Worm (Caenorhabditis elegans) whole organism, L1 larva: ENCODE measurements around the gene nimk-1.

Source experiments
- aha-1 ChIP-seq: fragments of 150-350 bp; optimal IDR thresholded peaks from 2 replicates; lab custom pipeline; 2014; ENCODE audit warnings: missing biosample characterization, missing genetic modification characterization
- blmp-1 ChIP-seq: fragments of 150-350 bp; optimal IDR thresholded peaks from 2 replicates; lab custom pipeline; 2014; ENCODE audit warnings: missing biosample characterization, missing genetic modification characterization
- ceh-82 ChIP-seq, 3 experiments: fragments of 150-350 bp in 1 of 3; sonication (generic microtip) in 2 of 3; optimal IDR thresholded peaks; 2 replicates each; lab custom pipeline; 2014 to 2017; ENCODE audit warnings: missing biosample characterization in 3 of 3, missing genetic modification characterization in 3 of 3
- ceh-88 ChIP-seq: fragments of 200-800 bp; sonication (Bioruptor generic); IDR thresholded peaks from 2 replicates; pipeline ENCODE4 v1.3.6; 2022; ENCODE audit warnings: missing genetic modification characterization, missing compliant biosample characterization
- dpl-1 ChIP-seq, 3 experiments: fragments of 150-350 bp in 2 of 3; sonication (generic microtip) in 1 of 3; optimal IDR thresholded peaks; 2 replicates each; lab custom pipeline; 2014 to 2017; ENCODE audit warnings: missing biosample characterization in 3 of 3, missing genetic modification characterization in 3 of 3, missing genetic modification reagents in 3 of 3
- dsc-1 ChIP-seq: sonication (generic microtip); optimal IDR thresholded peaks from 2 replicates; lab custom pipeline; 2016; ENCODE audit warnings: mild to moderate bottlenecking, missing genetic modification characterization, missing compliant biosample characterization
- efl-1 ChIP-seq, 4 experiments: fragments of 150-350 bp; optimal IDR thresholded peaks in 3 of 4; peaks in 1 of 4; 1 replicate in 1 of 4; 2 replicates in 3 of 4; lab custom pipeline; 2014; ENCODE audit warnings: missing biosample characterization in 2 of 4, missing genetic modification characterization in 2 of 4, missing genetic modification reagents in 2 of 4
- efl-3 ChIP-seq: fragments of 200-800 bp; sonication (Bioruptor generic); optimal IDR thresholded peaks from 2 replicates; lab custom pipeline; 2018; ENCODE audit warnings: mild to moderate bottlenecking, missing genetic modification characterization, missing compliant biosample characterization
- egl-13 ChIP-seq: sonication (generic microtip); optimal IDR thresholded peaks from 2 replicates; lab custom pipeline; 2016; ENCODE audit warnings: missing genotype, missing genetic modification reagents, missing genetic modification characterization, missing compliant biosample characterization
- elt-3 ChIP-seq, 6 experiments: fragments of 150-350 bp in 1 of 6; sonication (generic microtip); optimal IDR thresholded peaks; 2 replicates each; lab custom pipeline; 2017 to 2018; ENCODE audit warnings: missing biosample characterization in 6 of 6, missing genetic modification characterization in 6 of 6, inconsistent platforms in 1 of 6
- fkh-10 ChIP-seq: sonication (generic microtip); optimal IDR thresholded peaks from 2 replicates; lab custom pipeline; 2017; ENCODE audit warnings: missing biosample characterization, missing genetic modification reagents, missing genetic modification characterization
- fkh-8 ChIP-seq: sonication (generic microtip); optimal IDR thresholded peaks from 2 replicates; lab custom pipeline; 2016; ENCODE audit warnings: mild to moderate bottlenecking, missing genetic modification characterization, missing compliant biosample characterization
- hlh-4 ChIP-seq: sonication (generic microtip); optimal IDR thresholded peaks from 2 replicates; lab custom pipeline; 2016; ENCODE audit warnings: mild to moderate bottlenecking, missing genetic modification characterization, missing compliant biosample characterization
- hpl-2 ChIP-seq: fragments of 150-350 bp; optimal IDR thresholded peaks from 2 replicates; lab custom pipeline; 2014; ENCODE audit warnings: missing biosample characterization, missing genetic modification reagents, missing genetic modification characterization
- isw-1 ChIP-seq: fragments of 200-800 bp; sonication (Bioruptor generic); IDR thresholded peaks from 2 replicates; pipeline ENCODE4 v1.3.6; 2022; ENCODE audit warnings: missing genetic modification characterization, missing compliant biosample characterization
- jun-1 ChIP-seq: fragments of 150-350 bp; optimal IDR thresholded peaks from 2 replicates; lab custom pipeline; 2014; ENCODE audit warnings: missing biosample characterization, missing genetic modification reagents, missing genetic modification characterization
- lin-14 ChIP-seq: fragments of 200-800 bp; sonication (Bioruptor generic); optimal IDR thresholded peaks from 2 replicates; lab custom pipeline; 2018; ENCODE audit warnings: mild to moderate bottlenecking, missing genetic modification characterization, moderate library complexity, missing compliant biosample characterization
- lsy-2 ChIP-seq, 2 experiments: fragments of 150-350 bp; optimal IDR thresholded peaks; 2 replicates each; lab custom pipeline; 2014; ENCODE audit warnings: missing biosample characterization in 2 of 2, missing genetic modification characterization in 2 of 2
- mdl-1 ChIP-seq, 2 experiments: fragments of 150-350 bp; optimal IDR thresholded peaks; 2 replicates each; lab custom pipeline; 2014 to 2017; ENCODE audit warnings: missing biosample characterization in 2 of 2, missing genetic modification characterization in 2 of 2, inconsistent platforms in 1 of 2
- mep-1 ChIP-seq: fragments of 150-350 bp; optimal IDR thresholded peaks from 2 replicates; lab custom pipeline; 2014; ENCODE audit warnings: missing biosample characterization, missing genetic modification characterization
- nhr-19 ChIP-seq: fragments of 200-800 bp; sonication (Bioruptor generic); conservative IDR thresholded peaks from 2 replicates; pipeline ENCODE4 v1.3.6; 2022; ENCODE audit warnings: missing genetic modification characterization, missing compliant biosample characterization
- nhr-20 ChIP-seq: sonication (generic microtip); optimal IDR thresholded peaks from 2 replicates; lab custom pipeline; 2016; ENCODE audit warnings: mild to moderate bottlenecking, missing genetic modification characterization, missing compliant biosample characterization
- nhr-71 ChIP-seq: sonication (generic microtip); optimal IDR thresholded peaks from 2 replicates; lab custom pipeline; 2016; ENCODE audit warnings: mild to moderate bottlenecking, missing genetic modification characterization, moderate library complexity, missing compliant biosample characterization
- nhr-76 ChIP-seq: sonication (generic microtip); optimal IDR thresholded peaks from 2 replicates; lab custom pipeline; 2017; ENCODE audit warnings: missing biosample characterization, missing genetic modification characterization
- nhr-84 ChIP-seq: sonication (generic microtip); optimal IDR thresholded peaks from 2 replicates; lab custom pipeline; 2017; ENCODE audit warnings: missing biosample characterization, missing genetic modification characterization
- nhr-85 ChIP-seq: sonication (generic microtip); peaks from one replicate; lab custom pipeline; 2016; ENCODE audit warnings: missing genetic modification characterization, inconsistent platforms, missing compliant biosample characterization
- rnt-1 ChIP-seq: sonication (generic microtip); optimal IDR thresholded peaks from 2 replicates; lab custom pipeline; 2016; ENCODE audit warnings: mild to moderate bottlenecking, missing genetic modification characterization, moderate library complexity, missing compliant biosample characterization
- snu-23 ChIP-seq: sonication (generic microtip); optimal IDR thresholded peaks from 2 replicates; lab custom pipeline; 2016; ENCODE audit warnings: missing genetic modification characterization, missing compliant biosample characterization
- sup-37 ChIP-seq: fragments of 200-800 bp; sonication (Bioruptor generic); optimal IDR thresholded peaks from 2 replicates; lab custom pipeline; 2018; ENCODE audit warnings: mild to moderate bottlenecking, missing genetic modification characterization, missing compliant biosample characterization
- unc-130 ChIP-seq: fragments of 150-350 bp; optimal IDR thresholded peaks from 2 replicates; lab custom pipeline; 2017; ENCODE audit warnings: missing biosample characterization, missing genetic modification characterization, inconsistent platforms
- unc-30 ChIP-seq: sonication (generic microtip); optimal IDR thresholded peaks from 2 replicates; lab custom pipeline; 2017; ENCODE audit warnings: missing biosample characterization, missing genetic modification characterization
- unc-98 ChIP-seq: fragments of 200-800 bp; sonication (Bioruptor generic); IDR thresholded peaks from 2 replicates; pipeline ENCODE4 v1.3.6; 2022; ENCODE audit warnings: missing genetic modification characterization, missing compliant biosample characterization
- zag-1 ChIP-seq: fragments of 150-350 bp; optimal IDR thresholded peaks from 2 replicates; lab custom pipeline; 2014; ENCODE audit warnings: missing biosample characterization, missing genetic modification characterization
- ztf-11 ChIP-seq, 2 experiments: sonication (generic microtip); optimal IDR thresholded peaks; 2 replicates each; lab custom pipeline; 2016 to 2017; ENCODE audit warnings: missing genetic modification characterization in 2 of 2, missing biosample characterization in 1 of 2, missing compliant biosample characterization in 1 of 2
- ztf-4 ChIP-seq: fragments of 150-350 bp; optimal IDR thresholded peaks from 2 replicates; lab custom pipeline; 2014; ENCODE audit warnings: missing biosample characterization, missing genetic modification characterization

nimk-1 gene

DNA sequence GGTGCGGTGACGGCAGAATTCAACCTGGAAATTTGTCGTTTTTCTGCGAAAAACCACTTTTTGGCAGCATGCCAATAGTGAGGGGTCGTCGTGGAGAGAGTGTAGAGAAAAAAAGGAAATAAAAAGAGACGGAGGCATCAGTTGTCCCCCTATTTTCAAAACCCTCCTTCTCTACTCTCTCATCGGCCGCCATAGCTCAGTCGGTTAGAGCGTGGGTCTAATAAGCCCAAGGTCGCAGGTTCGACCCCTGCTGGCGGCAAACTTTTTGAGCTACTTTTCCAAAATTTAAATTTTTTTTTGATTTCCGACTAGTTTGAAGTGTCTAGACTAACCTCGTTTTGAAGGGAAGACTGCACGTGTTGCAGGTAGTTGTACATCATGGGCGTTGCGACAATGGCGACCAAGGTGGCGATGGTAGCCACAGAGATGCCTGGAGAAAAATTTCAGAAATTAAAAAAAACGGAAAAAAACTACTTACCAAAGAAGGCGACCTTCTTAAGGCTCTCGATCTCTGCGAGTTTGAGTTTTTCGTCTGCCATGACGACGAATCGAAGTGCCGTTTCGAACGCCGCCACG is 40.9 kb upstream of the nimk-1 start, which contains the start of gene col-85 (continued):
- peak; percentile 56 for TF ChIP-seq mep-1 (tag; lab: Kevin White, UChicago)
- TF ChIP-seq ztf-11 (tag; optimal IDR thresholded peaks at IDR 0.05; lab: Kevin White, UChicago) = peak in 1 of 2 experiments; percentile 16
- TF ChIP-seq dsc-1 (tag; lab: Kevin White, UChicago) = peak; percentile 75
- peak; percentile 78 for TF ChIP-seq nhr-71 (tag; lab: Kevin White, UChicago)
- TF ChIP-seq nhr-76 (tag; lab: Kevin White, UChicago) = no peak
- no peak for TF ChIP-seq efl-3 (GFP tag; lab: Kevin White, UChicago)
- TF ChIP-seq ceh-88 = no peak
- TF ChIP-seq unc-98 (GFP tag; lab: Robert Waterston, UW) = peak; percentile 60; the same call in 1 of the 2 replicates
- TF ChIP-seq lsy-2 (tag; optimal IDR thresholded peaks at IDR 0.05; lab: Kevin White, UChicago) = peak; percentile 57 to 68
- TF ChIP-seq nhr-20 (tag; lab: Kevin White, UChicago) = peak; percentile 70
- TF ChIP-seq hpl-2 (GFP tag; lab: Kevin White, UChicago) = peak; percentile 5
- TF ChIP-seq sup-37 (GFP tag; lab: Kevin White, UChicago) = no peak
- peak; percentile 65 to 71 for TF ChIP-seq efl-1 (optimal IDR thresholded peaks at IDR 0.05; lab: Kevin White, UChicago)
- TF ChIP-seq efl-1 (GFP tag; optimal IDR thresholded peaks at IDR 0.05 in 1 of 2; lab: Kevin White, UChicago) = peak; percentile 66 to 97
- TF ChIP-seq aha-1 (tag; lab: Kevin White, UChicago) = no peak
- peak; percentile 72 for TF ChIP-seq nhr-85
- peak in 1 of 2 experiments; percentile 47 for TF ChIP-seq mdl-1 (tag; optimal IDR thresholded peaks at IDR 0.05; lab: Kevin White, UChicago)
- TF ChIP-seq fkh-8 (tag; lab: Kevin White, UChicago) = peak; percentile 83
- no peak for TF ChIP-seq egl-13
- TF ChIP-seq isw-1 = peak; percentile 36; the same call in 1 of the 2 replicates
- peak; percentile 27 to 79 (median 55) for TF ChIP-seq ceh-82 (tag; optimal IDR thresholded peaks at IDR 0.05; lab: Kevin White, UChicago)

ce11 chrII:12496981-12497380 is 38.6 kb upstream of the nimk-1 start, which contains the start of gene T21B4.3:
Gene T21B4.3 (minus strand): TSS chrII:12497081.
- TF ChIP-seq sup-37 (GFP tag; lab: Kevin White, UChicago) (no peak), nhr-84 (no peak), nhr-19 (no peak), unc-30 (tag; lab: Kevin White, UChicago) (no peak), hlh-4 (tag; lab: Kevin White, UChicago) (no peak), zag-1 (tag; lab: Kevin White, UChicago) (no peak), ztf-4 (no peak), unc-130 (tag; lab: Kevin White, UChicago) (no peak), rnt-1 (tag; lab: Kevin White, UChicago) (no peak), lsy-2 (tag; optimal IDR thresholded peaks at IDR 0.05; lab: Kevin White, UChicago) (no peak), dsc-1 (tag; lab: Kevin White, UChicago) (no peak), nhr-76 (tag; lab: Kevin White, UChicago) (no peak), snu-23 (GFP tag; lab: Kevin White, UChicago) (no peak), fkh-8 (tag; lab: Kevin White, UChicago) (no peak), blmp-1 (tag; lab: Kevin White, UChicago) (no peak)
- TF ChIP-seq, all 84 proteins: peak for 0

DNA sequence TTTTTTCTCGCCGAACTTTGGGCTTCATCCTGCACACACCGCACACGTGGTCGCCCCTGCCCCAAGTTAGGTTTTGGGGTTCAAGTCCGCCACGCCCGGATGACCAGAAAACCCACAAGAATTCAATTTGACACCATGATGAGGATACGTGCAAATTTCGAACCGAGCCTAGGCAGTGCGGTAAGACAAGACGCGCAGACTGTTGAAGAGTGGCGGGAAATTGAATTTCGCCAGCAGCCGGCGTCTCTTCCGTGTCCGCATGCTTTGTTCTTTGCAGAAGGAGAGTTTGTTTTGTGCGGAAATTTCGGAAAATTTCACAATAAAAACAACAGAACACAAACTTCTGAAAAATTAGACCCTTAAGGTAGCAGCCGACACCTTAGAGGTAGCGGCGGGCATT is 35.6 kb upstream of the nimk-1 start:
- peak; percentile 67 for TF ChIP-seq lin-14 (GFP tag; lab: Kevin White, UChicago)
- peak; percentile 8 to 72 for TF ChIP-seq efl-1 (optimal IDR thresholded peaks at IDR 0.05; lab: Kevin White, UChicago)
- TF ChIP-seq efl-1 (GFP tag; optimal IDR thresholded peaks at IDR 0.05 in 1 of 2; lab: Kevin White, UChicago) = peak; percentile 29 to 80
- peak; percentile 78 for TF ChIP-seq fkh-10 (GFP tag; lab: Kevin White, UChicago)
- no peak for TF ChIP-seq jun-1 (tag; lab: Kevin White, UChicago)
- peak; percentile 18 for TF ChIP-seq nhr-71 (tag; lab: Kevin White, UChicago)
- no peak for TF ChIP-seq elt-3 (tag; optimal IDR thresholded peaks at IDR 0.05; lab: Kevin White, UChicago)
- peak in 1 of 3 experiments; percentile 21 for TF ChIP-seq dpl-1 (GFP tag; optimal IDR thresholded peaks at IDR 0.05; lab: Kevin White, UChicago)
